Fruit fly (Drosophila melanogaster) whole organism, embryonic: ENCODE results near the gene CG32829.

Experiments
- CG1024 ChIP-seq: fragments of 200-800 bp; sonication (Bioruptor generic); IDR thresholded peaks from 2 replicates; pipeline ENCODE4 v1.3.6; 2022; ENCODE audit warnings: missing biosample characterization, missing genetic modification characterization
- CG10565 ChIP-seq: fragments of 200-800 bp; sonication (Bioruptor generic); optimal IDR thresholded peaks from 3 replicates; lab custom pipeline; 2016; ENCODE audit warnings: missing biosample characterization, mild to moderate bottlenecking, missing genetic modification characterization
- CG10959 ChIP-seq: fragments of 200-800 bp; sonication (Bioruptor generic); IDR thresholded peaks from 2 replicates; pipeline ENCODE4 v1.3.6; 2022; ENCODE audit warnings: missing biosample characterization, missing genetic modification characterization
- CG11085 ChIP-seq: fragments of 200-800 bp; sonication (Bioruptor generic); IDR thresholded peaks from 2 replicates; pipeline ENCODE4 v1.3.6; 2022; ENCODE audit warnings: missing biosample characterization, missing genetic modification characterization
- CG11560 ChIP-seq: fragments of 200-800 bp; sonication (Bioruptor generic); IDR thresholded peaks from 3 replicates; pipeline ENCODE4 v1.3.6; 2022; ENCODE audit warnings: missing biosample characterization, missing genetic modification characterization
- CG12071 ChIP-seq: fragments of 200-800 bp; sonication (Bioruptor generic); optimal IDR thresholded peaks from 3 replicates; lab custom pipeline; 2018; ENCODE audit warnings: missing biosample characterization, mild to moderate bottlenecking, missing genetic modification characterization
- CG12236 ChIP-seq: fragments of 200-800 bp; sonication (Bioruptor generic); optimal IDR thresholded peaks from 2 replicates; lab custom pipeline; 2016; ENCODE audit warnings: missing biosample characterization, missing genetic modification characterization
- CG12391 ChIP-seq: fragments of 200-800 bp; sonication (Bioruptor generic); optimal IDR thresholded peaks from 3 replicates; lab custom pipeline; 2018; ENCODE audit warnings: missing biosample characterization, mild to moderate bottlenecking, missing genetic modification characterization, moderate library complexity
- CG12659 ChIP-seq: fragments of 200-800 bp; sonication (Bioruptor generic); optimal IDR thresholded peaks from 3 replicates; lab custom pipeline; 2017; ENCODE audit warnings: mild to moderate bottlenecking, missing biosample characterization, missing genetic modification reagents, missing genetic modification characterization
- CG13424 ChIP-seq: fragments of 200-800 bp; sonication (Bioruptor generic); optimal IDR thresholded peaks from 2 replicates; lab custom pipeline; 2019; ENCODE audit warnings: missing biosample characterization, mild to moderate bottlenecking, missing genetic modification characterization, moderate library complexity
- CG13894 ChIP-seq: fragments of 200-800 bp; sonication (Bioruptor generic); optimal IDR thresholded peaks from 3 replicates; lab custom pipeline; 2018; ENCODE audit warnings: missing biosample characterization, mild to moderate bottlenecking, missing genetic modification characterization, moderate library complexity
- CG14014 ChIP-seq: fragments of 200-800 bp; sonication (Bioruptor generic); IDR thresholded peaks from 2 replicates; pipeline ENCODE4 v1.3.6; 2022; ENCODE audit warnings: missing biosample characterization, missing genetic modification characterization
- CG17328 ChIP-seq: fragments of 200-800 bp; sonication (Bioruptor generic); IDR thresholded peaks from 2 replicates; pipeline ENCODE4 v1.3.6; 2022; ENCODE audit warnings: missing biosample characterization, missing genetic modification characterization
- CG17385 ChIP-seq: fragments of 200-800 bp; sonication (Bioruptor generic); optimal IDR thresholded peaks from 3 replicates; lab custom pipeline; 2018; ENCODE audit warnings: missing biosample characterization, mild to moderate bottlenecking, missing genetic modification characterization
- CG17568 ChIP-seq: fragments of 200-800 bp; sonication (Bioruptor generic); optimal IDR thresholded peaks from 2 replicates; lab custom pipeline; 2018; ENCODE audit warnings: missing biosample characterization, mild to moderate bottlenecking, missing genetic modification characterization, moderate library complexity
- CG17912 ChIP-seq: fragments of 200-800 bp; sonication (Bioruptor generic); optimal IDR thresholded peaks from 2 replicates; lab custom pipeline; 2018; ENCODE audit warnings: missing biosample characterization, mild to moderate bottlenecking, missing genetic modification characterization
- CG2120 ChIP-seq: fragments of 200-800 bp; sonication (Bioruptor generic); optimal IDR thresholded peaks from 3 replicates; lab custom pipeline; 2016; ENCODE audit warnings: missing biosample characterization, missing genetic modification characterization
- CG3838 ChIP-seq: fragments of 200-800 bp; sonication (Bioruptor generic); optimal IDR thresholded peaks from 3 replicates; lab custom pipeline; 2016; ENCODE audit warnings: missing biosample characterization, missing genetic modification characterization
- CG4424 ChIP-seq: fragments of 200-800 bp; sonication (Bioruptor generic); optimal IDR thresholded peaks from 3 replicates; lab custom pipeline; 2016; ENCODE audit warnings: missing biosample characterization, missing genetic modification characterization
- CG5245 ChIP-seq: fragments of 200-800 bp; sonication (Bioruptor generic); optimal IDR thresholded peaks from 3 replicates; lab custom pipeline; 2016; ENCODE audit warnings: missing biosample characterization, missing genetic modification characterization
- CG5953 ChIP-seq: fragments of 200-800 bp; sonication (Bioruptor generic); IDR thresholded peaks from 2 replicates; pipeline ENCODE4 v1.3.6; 2022; ENCODE audit warnings: missing biosample characterization, missing genetic modification characterization
- CG6254 ChIP-seq: fragments of 200-800 bp; sonication (Bioruptor generic); optimal IDR thresholded peaks from 3 replicates; lab custom pipeline; 2017; ENCODE audit warnings: mild to moderate bottlenecking, missing biosample characterization, missing genetic modification reagents, missing genetic modification characterization
- Dip2 ChIP-seq: fragments of 200-800 bp; sonication (Bioruptor generic); IDR thresholded peaks from 2 replicates; pipeline ENCODE4 v1.3.6; 2022; ENCODE audit warnings: missing biosample characterization, missing genetic modification characterization
- Hmx ChIP-seq: fragments of 200-800 bp; sonication (Bioruptor generic); optimal IDR thresholded peaks from 2 replicates; lab custom pipeline; 2016; ENCODE audit warnings: missing biosample characterization, missing genetic modification characterization
- Lim3 ChIP-seq: fragments of 200-800 bp; sonication (Bioruptor generic); IDR thresholded peaks from 2 replicates; pipeline ENCODE4 v1.3.6; 2022; ENCODE audit warnings: missing biosample characterization, missing genetic modification characterization
- MBD-R2 ChIP-seq: fragments of 200-800 bp; sonication (Bioruptor generic); IDR thresholded peaks from 2 replicates; pipeline ENCODE4 v1.3.6; 2022; ENCODE audit warnings: missing biosample characterization, missing genetic modification characterization
- MTF-1 ChIP-seq: fragments of 200-800 bp; sonication (Bioruptor generic); optimal IDR thresholded peaks from 2 replicates; lab custom pipeline; 2018; ENCODE audit warnings: missing biosample characterization, mild to moderate bottlenecking, missing genetic modification characterization, borderline replicate concordance
- Nf-YA ChIP-seq: fragments of 200-800 bp; sonication (Bioruptor generic); IDR thresholded peaks from 2 replicates; pipeline ENCODE4 v1.3.6; 2022; ENCODE audit warnings: missing biosample characterization, missing genetic modification characterization
- NfI ChIP-seq: fragments of 200-800 bp; sonication (Bioruptor generic); optimal IDR thresholded peaks from 3 replicates; lab custom pipeline; 2018; ENCODE audit warnings: missing biosample characterization, mild to moderate bottlenecking, missing genetic modification characterization, moderate library complexity
- Oli ChIP-seq: fragments of 200-800 bp; sonication (Bioruptor generic); optimal IDR thresholded peaks from 2 replicates; lab custom pipeline; 2018; ENCODE audit warnings: missing biosample characterization, mild to moderate bottlenecking, missing genetic modification characterization, moderate library complexity
- Side ChIP-seq: fragments of 200-800 bp; sonication (Bioruptor generic); optimal IDR thresholded peaks from 2 replicates; lab custom pipeline; 2016; ENCODE audit warnings: missing biosample characterization, missing genetic modification characterization
- Spps ChIP-seq: fragments of 200-800 bp; sonication (Bioruptor generic); optimal IDR thresholded peaks from 2 replicates; lab custom pipeline; 2018; ENCODE audit warnings: missing biosample characterization, mild to moderate bottlenecking, missing genetic modification characterization
- Ssrp ChIP-seq: fragments of 200-800 bp; sonication (Bioruptor generic); optimal IDR thresholded peaks from 2 replicates; lab custom pipeline; 2018; ENCODE audit warnings: missing biosample characterization, mild to moderate bottlenecking, missing genetic modification characterization, moderate library complexity
- Tbp ChIP-seq: fragments of >200 bp; optimal IDR thresholded peaks from 2 replicates; lab custom pipeline; 2018; ENCODE audit warnings: missing biosample characterization, missing genetic modification characterization
- Usf ChIP-seq: fragments of 200-800 bp; sonication (Bioruptor generic); optimal IDR thresholded peaks from 2 replicates; lab custom pipeline; 2017; ENCODE audit warnings: missing genotype, missing biosample characterization, missing genetic modification characterization
- Xrp1 ChIP-seq: fragments of 200-800 bp; sonication (Bioruptor generic); IDR thresholded peaks from 2 replicates; pipeline ENCODE4 v1.3.6; 2022; ENCODE audit warnings: missing biosample characterization, missing genetic modification characterization
- ap ChIP-seq: fragments of 200-800 bp; sonication (Bioruptor generic); IDR thresholded peaks from 2 replicates; pipeline ENCODE4 v1.3.6; 2022; ENCODE audit warnings: missing biosample characterization, missing genetic modification characterization
- br ChIP-seq: fragments of >200 bp; optimal IDR thresholded peaks from 2 replicates; lab custom pipeline; 2017
- chinmo ChIP-seq: fragments of 200-800 bp; sonication (Bioruptor generic); IDR thresholded peaks from 4 replicates; pipeline ENCODE4 v1.3.6; 2022; ENCODE audit warnings: missing biosample characterization, missing genetic modification characterization; ENCODE audit not compliant: partially characterized antibody
- ftz-f1 ChIP-seq: fragments of 200-800 bp; sonication (Bioruptor generic); optimal IDR thresholded peaks from 2 replicates; lab custom pipeline; 2016; ENCODE audit warnings: missing biosample characterization, missing genetic modification characterization
- ken ChIP-seq: fragments of 200-800 bp; sonication (Bioruptor generic); IDR thresholded peaks from 3 replicates; pipeline ENCODE4 v1.3.6; 2022; ENCODE audit warnings: missing biosample characterization, missing genetic modification characterization
- lab ChIP-seq: fragments of 200-800 bp; sonication (Bioruptor generic); optimal IDR thresholded peaks from 3 replicates; lab custom pipeline; 2017; ENCODE audit warnings: missing biosample characterization, missing genetic modification characterization, mild to moderate bottlenecking, moderate library complexity, missing genetic modification reagents
- maf-S ChIP-seq: fragments of 200-800 bp; sonication (Bioruptor generic); optimal IDR thresholded peaks from 2 replicates; lab custom pipeline; 2016; ENCODE audit warnings: missing biosample characterization, missing genetic modification characterization
- mirr ChIP-seq: fragments of 200-800 bp; sonication (Bioruptor generic); optimal IDR thresholded peaks from 3 replicates; lab custom pipeline; 2018; ENCODE audit warnings: missing biosample characterization, mild to moderate bottlenecking, missing genetic modification characterization
- pnt ChIP-seq: fragments of 200-800 bp; sonication (Bioruptor generic); optimal IDR thresholded peaks from 3 replicates; lab custom pipeline; 2016; ENCODE audit warnings: missing biosample characterization, missing genetic modification characterization
- repo ChIP-seq: fragments of 200-800 bp; sonication (Bioruptor generic); optimal IDR thresholded peaks from 2 replicates; lab custom pipeline; 2016; ENCODE audit warnings: missing biosample characterization, missing genetic modification characterization
- ro ChIP-seq: fragments of 200-800 bp; sonication (Bioruptor generic); IDR thresholded peaks from 2 replicates; pipeline ENCODE4 v1.3.6; 2022; ENCODE audit warnings: missing biosample characterization, missing genetic modification characterization
- sc ChIP-seq, 3 experiments: fragments of >200 bp in 2 of 3; fragments of 200-800 bp in 1 of 3; sonication (Bioruptor generic) in 1 of 3; optimal IDR thresholded peaks; 2 replicates in 2 of 3; 3 replicates in 1 of 3; lab custom pipeline; 2017; ENCODE audit warnings: mild to moderate bottlenecking in 1 of 3, missing biosample characterization in 1 of 3, missing genetic modification characterization in 1 of 3, missing genetic modification reagents in 1 of 3
- slou ChIP-seq: fragments of 200-800 bp; sonication (Bioruptor generic); optimal IDR thresholded peaks from 3 replicates; lab custom pipeline; 2016; ENCODE audit warnings: missing biosample characterization, missing genetic modification characterization
- tin ChIP-seq: fragments of 200-800 bp; sonication (Bioruptor generic); optimal IDR thresholded peaks from 3 replicates; lab custom pipeline; 2016; ENCODE audit warnings: missing biosample characterization, missing genetic modification characterization
- trh ChIP-seq: fragments of 200-800 bp; sonication (Bioruptor generic); optimal IDR thresholded peaks from 2 replicates; lab custom pipeline; 2016; ENCODE audit warnings: missing biosample characterization, missing genetic modification characterization
- vfl ChIP-seq: fragments of 200-800 bp; sonication (Bioruptor generic); optimal IDR thresholded peaks from 2 replicates; lab custom pipeline; 2016; ENCODE audit warnings: missing biosample characterization, missing genetic modification characterization

The CG32829 gene

DNA sequence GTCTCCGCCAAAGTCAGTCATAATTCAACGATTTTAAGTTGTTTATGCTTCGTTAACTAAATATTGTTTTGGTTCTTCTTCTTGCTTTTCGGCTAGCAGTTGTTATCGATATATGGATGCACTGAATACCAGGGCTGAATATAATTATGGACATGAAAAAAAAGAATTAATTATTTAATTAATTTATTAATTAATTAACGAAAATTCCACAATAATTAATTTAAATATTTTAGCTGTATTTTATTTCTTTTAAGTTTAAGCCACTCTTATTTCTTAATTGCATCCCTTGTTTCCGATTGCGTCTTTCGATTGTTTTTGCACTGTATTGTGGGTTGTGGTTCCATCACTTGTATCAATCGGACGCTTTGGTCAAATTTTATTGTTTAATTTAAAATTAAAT is 33.9 kb upstream of the CG32829 start, which contains the start of the genes Gas41 and SA1 (continued):
- TF ChIP-seq Spps (tag; lab: Kevin White, UChicago): peak; percentile 87
- no peak for TF ChIP-seq repo (GFP tag; lab: Kevin White, UChicago)
- no peak for TF ChIP-seq maf-S (GFP tag; lab: Kevin White, UChicago)
- no peak for TF ChIP-seq br (lab: Kevin White, UChicago)
- peak; percentile 89 for TF ChIP-seq Ssrp (tag; lab: Kevin White, UChicago)
- TF ChIP-seq Tbp: no peak
- TF ChIP-seq Oli (tag; lab: Kevin White, UChicago): peak; percentile 71
- TF ChIP-seq ftz-f1 (GFP tag; lab: Kevin White, UChicago): no peak
- peak; percentile 90 for TF ChIP-seq CG2120 (GFP tag; lab: Kevin White, UChicago)
- TF ChIP-seq CG11560 (tag; lab: Robert Waterston, UW): no peak
- TF ChIP-seq sc (optimal IDR thresholded peaks at IDR 0.05; lab: Kevin White, UChicago): no peak
- peak; percentile 84 for TF ChIP-seq sc (GFP tag; optimal IDR thresholded peaks at IDR 0.05; lab: Kevin White, UChicago)
- TF ChIP-seq chinmo (GFP tag; lab: Robert Waterston, UW): 0 out of 4 replicates have a peak, but pooled peaks have one; percentile 70
- TF ChIP-seq Xrp1 (GFP tag; lab: Robert Waterston, UW): peak; percentile 94
- peak; percentile 91 for TF ChIP-seq CG13894 (tag; lab: Kevin White, UChicago)
- TF ChIP-seq CG17568 (GFP tag; lab: Kevin White, UChicago): no peak
- TF ChIP-seq CG5245 (GFP tag; lab: Kevin White, UChicago): no peak
- TF ChIP-seq Lim3 (GFP tag; lab: Robert Waterston, UW): no peak
- TF ChIP-seq Dip2 (GFP tag; lab: Robert Waterston, UW): no peak
- peak; percentile 28 for TF ChIP-seq Side (GFP tag; lab: Kevin White, UChicago)
- no peak for TF ChIP-seq slou
- TF ChIP-seq tin (GFP tag; lab: Kevin White, UChicago): peak; percentile 15
- peak; percentile 90 for TF ChIP-seq CG12659 (GFP tag; lab: Kevin White, UChicago)
- no peak for TF ChIP-seq lab (GFP tag; lab: Kevin White, UChicago)
- no peak for TF ChIP-seq CG12071 (GFP tag; lab: Kevin White, UChicago)
- TF ChIP-seq ap: no peak
- no peak for TF ChIP-seq Nf-YA (GFP tag; lab: Robert Waterston, UW)

DNA sequence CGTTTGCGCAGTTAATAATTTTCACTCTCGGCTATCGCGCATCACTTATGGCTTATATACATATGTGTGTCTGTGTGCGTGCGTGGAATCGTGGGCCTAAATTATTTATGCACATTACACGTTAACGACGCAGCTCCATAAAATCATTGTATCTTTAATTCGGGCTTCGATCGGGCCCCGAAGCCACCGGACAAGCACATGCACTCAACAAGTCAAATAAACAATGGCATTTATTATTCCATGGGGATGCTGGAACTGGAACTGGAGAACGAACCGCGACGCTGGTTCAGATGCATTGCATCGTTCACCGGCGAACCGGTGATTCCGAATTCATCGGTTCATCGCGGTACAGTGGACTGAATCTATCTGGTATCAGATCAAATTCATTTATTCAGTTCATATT is 32.3 kb upstream of the CG32829 start, which contains the start of gene ihog:
TSS of gene ihog (minus strand) at position 269 of the 403 bp plus-strand sequence.
- TF ChIP-seq CG17385 (peak; percentile 6), CG5953 (GFP tag; lab: Robert Waterston, UW) (no peak), CG17912 (GFP tag; lab: Kevin White, UChicago) (no peak), CG3838 (GFP tag; lab: Kevin White, UChicago) (no peak), ken (GFP tag; lab: Robert Waterston, UW) (no peak), CG12391 (tag; lab: Kevin White, UChicago) (peak; percentile 32), Usf (GFP tag; lab: Kevin White, UChicago) (no peak), CG10565 (no peak), CG11085 (GFP tag; lab: Robert Waterston, UW) (no peak), CG10959 (GFP tag; lab: Robert Waterston, UW) (no peak), MBD-R2 (GFP tag; lab: Robert Waterston, UW) (peak; percentile 68; the same call in 1 of the 2 replicates), Hmx (no peak), ro (GFP tag; lab: Robert Waterston, UW) (no peak), Ssrp (tag; lab: Kevin White, UChicago) (no peak), MTF-1 (GFP tag; lab: Kevin White, UChicago) (no peak), mirr (GFP tag; lab: Kevin White, UChicago) (no peak), CG12236 (peak; percentile 6), CG13424 (tag; lab: Kevin White, UChicago) (no peak), pnt (GFP tag; lab: Kevin White, UChicago) (no peak), vfl (GFP tag; lab: Kevin White, UChicago) (no peak), CG4424 (no peak), CG6254 (GFP tag; lab: Kevin White, UChicago) (peak; percentile 4), CG14014 (no peak), trh (no peak), CG1024 (GFP tag; lab: Robert Waterston, UW) (no peak), CG17328 (GFP tag; lab: Robert Waterston, UW) (no peak), NfI (GFP tag; lab: Kevin White, UChicago) (no peak)
